Worm (Caenorhabditis elegans): Measurements from ENCODE around the gene suf-1.

Gene suf-1

ce11 chrII:8625163-8625562 is 21.5 kb downstream of the suf-1 start, which contains the start of gene sptf-2:
TSS of gene sptf-2 (plus strand) at chrII:8625459.
- TF ChIP-seq hnd-1 (tag; optimal IDR thresholded peaks at IDR 0.05): no peak

ce11 chrII:8626598-8626997 is 23.0 kb downstream of the suf-1 start:
- TF ChIP-seq B0310.2 (tag; optimal IDR thresholded peaks at IDR 0.05): no peak
- TF ChIP-seq hmg-4 (GFP tag; optimal IDR thresholded peaks at IDR 0.05): no peak
- no peak for TF ChIP-seq tbx-37 (GFP tag; conservative IDR thresholded peaks at IDR 0.05)
- no peak for TF ChIP-seq aly-1 (tag; optimal IDR thresholded peaks at IDR 0.05)
- no peak for TF ChIP-seq ets-7 (tag; optimal IDR thresholded peaks at IDR 0.05)
- TF ChIP-seq ama-1 (optimal IDR thresholded peaks at IDR 0.05): no peak

ce11 chrII:8627907-8628306 is 24.3 kb downstream of the suf-1 start:
- TF ChIP-seq ama-1 (optimal IDR thresholded peaks at IDR 0.05): no peak
- TF ChIP-seq hmg-4 (GFP tag; optimal IDR thresholded peaks at IDR 0.05): no peak
- no peak for TF ChIP-seq F13C5.2 (tag; optimal IDR thresholded peaks at IDR 0.05)
- TF ChIP-seq ets-7 (tag; optimal IDR thresholded peaks at IDR 0.05): no peak
- TF ChIP-seq tbx-11 (GFP tag; IDR thresholded peaks at IDR 0.05): no peak
- TF ChIP-seq B0310.2 (tag; optimal IDR thresholded peaks at IDR 0.05): no peak
- no peak for TF ChIP-seq tbx-37 (GFP tag; conservative IDR thresholded peaks at IDR 0.05)
- no peak for TF ChIP-seq flt-1 (GFP tag; IDR thresholded peaks at IDR 0.05)
- no peak for TF ChIP-seq pes-1 (GFP tag; IDR thresholded peaks at IDR 0.05)
- no peak for TF ChIP-seq ceh-13 (GFP tag; optimal IDR thresholded peaks at IDR 0.05)
- TF ChIP-seq tra-4 (tag; optimal IDR thresholded peaks at IDR 0.05): no peak
- TF ChIP-seq sea-1 (GFP tag; conservative IDR thresholded peaks at IDR 0.05): no peak
- no peak for TF ChIP-seq hnd-1 (tag; optimal IDR thresholded peaks at IDR 0.05)
- TF ChIP-seq scrt-1 (GFP tag; IDR thresholded peaks at IDR 0.05): no peak
- no peak for TF ChIP-seq hmbx-1 (tag; optimal IDR thresholded peaks at IDR 0.05)
- TF ChIP-seq aly-1 (tag; optimal IDR thresholded peaks at IDR 0.05): no peak
- TF ChIP-seq ceh-36 (tag; optimal IDR thresholded peaks at IDR 0.05): no peak

- no peak for TF ChIP-seq pes-1 (GFP tag; IDR thresholded peaks at IDR 0.05)
- no peak for TF ChIP-seq hnd-1 (tag; optimal IDR thresholded peaks at IDR 0.05)
- no peak for TF ChIP-seq hmg-4 (GFP tag; optimal IDR thresholded peaks at IDR 0.05)
These were observed 26.4 kb downstream of the suf-1 start, which contains the start of gene T22C8.6 for ce11 chrII:8630088-8630487. TSS of gene T22C8.6 (minus strand) at chrII:8630281.

ce11 chrII:8631766-8632165 is 28.1 kb downstream of the suf-1 start:
- TF ChIP-seq ets-7 (tag; optimal IDR thresholded peaks at IDR 0.05) (no peak), ama-1 (optimal IDR thresholded peaks at IDR 0.05) (no peak), scrt-1 (GFP tag; IDR thresholded peaks at IDR 0.05) (no peak), flt-1 (GFP tag; IDR thresholded peaks at IDR 0.05) (no peak), tbx-37 (GFP tag; conservative IDR thresholded peaks at IDR 0.05) (no peak)

- TF ChIP-seq tbx-37 (GFP tag; conservative IDR thresholded peaks at IDR 0.05) (no peak), sea-1 (GFP tag; conservative IDR thresholded peaks at IDR 0.05) (no peak), hnd-1 (tag; optimal IDR thresholded peaks at IDR 0.05) (no peak), B0310.2 (tag; optimal IDR thresholded peaks at IDR 0.05) (no peak), pes-1 (GFP tag; IDR thresholded peaks at IDR 0.05) (no peak), ama-1 (optimal IDR thresholded peaks at IDR 0.05) (no peak)
These were observed 30.7 kb downstream of the suf-1 start, which contains the start of gene cutl-12 for ce11 chrII:8634386-8634785. TSS of gene cutl-12 (minus strand) at chrII:8634486.

ce11 chrII:8637615-8638014 is 34.0 kb downstream of the suf-1 start, which contains the start of gene vab-9:
TSS of gene vab-9 (minus strand) at chrII:8637715.
- TF ChIP-seq tbx-37 (GFP tag; conservative IDR thresholded peaks at IDR 0.05): no peak
- TF ChIP-seq hmg-4 (GFP tag; optimal IDR thresholded peaks at IDR 0.05): no peak
- TF ChIP-seq tbx-11 (GFP tag; IDR thresholded peaks at IDR 0.05): no peak
- no peak for TF ChIP-seq F13C5.2 (tag; optimal IDR thresholded peaks at IDR 0.05)
- no peak for TF ChIP-seq ceh-36 (tag; optimal IDR thresholded peaks at IDR 0.05)

ce11 chrII:8639553-8639952 is 35.9 kb downstream of the suf-1 start:
- TF ChIP-seq B0310.2 (tag; optimal IDR thresholded peaks at IDR 0.05) (no peak), F13C5.2 (tag; optimal IDR thresholded peaks at IDR 0.05) (no peak), ama-1 (optimal IDR thresholded peaks at IDR 0.05) (no peak), aly-1 (tag; optimal IDR thresholded peaks at IDR 0.05) (no peak), hmbx-1 (tag; optimal IDR thresholded peaks at IDR 0.05) (no peak), tra-4 (tag; optimal IDR thresholded peaks at IDR 0.05) (no peak), pes-1 (GFP tag; IDR thresholded peaks at IDR 0.05) (no peak), ceh-36 (tag; optimal IDR thresholded peaks at IDR 0.05) (no peak), flt-1 (GFP tag; IDR thresholded peaks at IDR 0.05) (no peak), ceh-13 (GFP tag; optimal IDR thresholded peaks at IDR 0.05) (no peak), hnd-1 (tag; optimal IDR thresholded peaks at IDR 0.05) (no peak), tbx-37 (GFP tag; conservative IDR thresholded peaks at IDR 0.05) (no peak), sea-1 (GFP tag; conservative IDR thresholded peaks at IDR 0.05) (no peak), scrt-1 (GFP tag; IDR thresholded peaks at IDR 0.05) (no peak), ets-7 (tag; optimal IDR thresholded peaks at IDR 0.05) (no peak), hmg-4 (GFP tag; optimal IDR thresholded peaks at IDR 0.05) (no peak)

ce11 chrII:8640503-8640902 is 36.9 kb downstream of the suf-1 start:
- TF ChIP-seq flt-1 (GFP tag; IDR thresholded peaks at IDR 0.05): no peak
- no peak for TF ChIP-seq hnd-1 (tag; optimal IDR thresholded peaks at IDR 0.05)
- no peak for TF ChIP-seq aly-1 (tag; optimal IDR thresholded peaks at IDR 0.05)
- no peak for TF ChIP-seq sea-1 (GFP tag; conservative IDR thresholded peaks at IDR 0.05)
- TF ChIP-seq hmbx-1 (tag; optimal IDR thresholded peaks at IDR 0.05): no peak
- TF ChIP-seq ets-7 (tag; optimal IDR thresholded peaks at IDR 0.05): no peak
- no peak for TF ChIP-seq ceh-36 (tag; optimal IDR thresholded peaks at IDR 0.05)
- no peak for TF ChIP-seq hmg-4 (GFP tag; optimal IDR thresholded peaks at IDR 0.05)
- no peak for TF ChIP-seq F13C5.2 (tag; optimal IDR thresholded peaks at IDR 0.05)
- TF ChIP-seq ama-1 (optimal IDR thresholded peaks at IDR 0.05): no peak
- no peak for TF ChIP-seq B0310.2 (tag; optimal IDR thresholded peaks at IDR 0.05)
- TF ChIP-seq pes-1 (GFP tag; IDR thresholded peaks at IDR 0.05): no peak
- no peak for TF ChIP-seq scrt-1 (GFP tag; IDR thresholded peaks at IDR 0.05)
- TF ChIP-seq tra-4 (tag; optimal IDR thresholded peaks at IDR 0.05): no peak
- TF ChIP-seq ceh-13 (GFP tag; optimal IDR thresholded peaks at IDR 0.05): no peak
- TF ChIP-seq tbx-37 (GFP tag; conservative IDR thresholded peaks at IDR 0.05): no peak
